Fruit fly (Drosophila melanogaster) whole organism: ENCODE measurements around the gene Vps39.

Source experiments
- CG8478 ChIP-seq: fragments of >200 bp; optimal IDR thresholded peaks from 2 replicates; lab custom pipeline; 2018; ENCODE audit warnings: inconsistent platforms
- Dll ChIP-seq: fragments of >200 bp; optimal IDR thresholded peaks from 2 replicates; lab custom pipeline; 2017
- psq ChIP-seq: fragments of >200 bp; optimal IDR thresholded peaks from 2 replicates; lab custom pipeline; 2017

DNA sequence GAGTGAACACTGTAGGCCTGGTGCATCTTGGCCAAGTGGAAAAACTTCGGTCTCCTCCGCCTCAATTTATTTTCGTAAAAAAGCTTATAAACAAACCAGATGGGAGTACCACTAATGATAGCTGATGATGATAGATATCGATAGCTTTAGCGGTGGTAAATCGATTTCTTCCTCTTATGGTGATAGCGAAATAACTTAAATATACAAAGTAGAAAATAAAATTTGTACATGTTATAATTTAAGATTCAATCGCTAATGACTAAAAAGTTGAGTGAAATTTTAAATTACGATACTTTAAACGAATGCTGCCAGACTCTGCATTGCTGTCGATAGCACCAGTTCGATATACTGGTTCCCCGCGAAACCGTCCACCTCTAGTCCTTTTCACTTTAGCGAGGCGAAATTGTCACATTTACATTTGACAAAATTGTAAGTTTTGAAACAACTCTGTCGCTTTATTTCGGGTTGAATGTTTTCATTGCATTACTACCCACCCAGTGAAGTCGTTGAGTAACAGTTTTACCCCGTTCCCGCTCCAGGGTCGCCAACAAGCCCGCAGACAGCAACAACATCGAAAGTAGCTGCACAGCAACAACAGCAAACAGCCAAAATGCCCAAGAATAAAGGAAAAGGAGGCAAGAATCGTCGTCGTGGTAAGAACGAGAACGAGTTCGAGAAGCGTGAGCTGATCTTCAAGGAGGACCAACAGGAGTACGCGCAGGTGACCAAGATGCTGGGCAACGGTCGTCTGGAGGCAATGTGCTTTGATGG is at the start of gene Vps39, which contains the start of gene eIF1A:
- TF ChIP-seq psq (lab: Kevin White, UChicago) = no peak
- TF ChIP-seq Dll = no peak
- TF ChIP-seq CG8478 (lab: Kevin White, UChicago) = no peak
